Worm (Caenorhabditis elegans) whole organism, L1 larva: Measurements from ENCODE around the gene C50B6.3.
A peak's percentile ranks its signal among the peaks of the same experiment; 100 is the strongest.

ENCODE experiments used
- C04F5.9 ChIP-seq: sonication (generic microtip); optimal IDR thresholded peaks from 2 replicates; lab custom pipeline; 2016; ENCODE audit warnings: missing genetic modification characterization, missing compliant biosample characterization
- C34B4.2 ChIP-seq: sonication (generic microtip); optimal IDR thresholded peaks from 2 replicates; lab custom pipeline; 2017; ENCODE audit warnings: mild to moderate bottlenecking, missing genetic modification characterization, missing compliant biosample characterization
- F16B12.6 ChIP-seq: fragments of 150-350 bp; optimal IDR thresholded peaks from 2 replicates; lab custom pipeline; 2014; ENCODE audit warnings: missing biosample characterization, missing genetic modification characterization
- Y116A8C.19 ChIP-seq: sonication (generic microtip); optimal IDR thresholded peaks from 2 replicates; lab custom pipeline; 2016; ENCODE audit warnings: missing compliant biosample characterization, missing genetic modification characterization, borderline replicate concordance
- aha-1 ChIP-seq: fragments of 150-350 bp; optimal IDR thresholded peaks from 2 replicates; lab custom pipeline; 2014; ENCODE audit warnings: missing biosample characterization, missing genetic modification characterization
- alr-1 ChIP-seq: fragments of 200-800 bp; sonication (Bioruptor generic); optimal IDR thresholded peaks from 2 replicates; lab custom pipeline; 2018; ENCODE audit warnings: borderline replicate concordance, mild to moderate bottlenecking, missing genetic modification characterization, missing compliant biosample characterization
- ama-1 ChIP-seq: fragments of 150-350 bp; optimal IDR thresholded peaks from 2 replicates; lab custom pipeline; 2014
- ceh-63 ChIP-seq: fragments of 200-800 bp; sonication (Bioruptor generic); optimal IDR thresholded peaks from 2 replicates; lab custom pipeline; 2018; ENCODE audit warnings: mild to moderate bottlenecking, missing genetic modification characterization, missing compliant biosample characterization
- ceh-8 ChIP-seq: fragments of 200-800 bp; sonication (Bioruptor generic); optimal IDR thresholded peaks from 2 replicates; lab custom pipeline; 2018; ENCODE audit warnings: mild to moderate bottlenecking, missing genetic modification characterization, moderate library complexity, missing compliant biosample characterization
- ceh-82 ChIP-seq, 3 experiments: fragments of 150-350 bp in 1 of 3; sonication (generic microtip) in 2 of 3; optimal IDR thresholded peaks; 2 replicates each; lab custom pipeline; 2014 to 2017; ENCODE audit warnings: missing biosample characterization in 3 of 3, missing genetic modification characterization in 3 of 3
- ceh-88 ChIP-seq: fragments of 200-800 bp; sonication (Bioruptor generic); IDR thresholded peaks from 2 replicates; pipeline ENCODE4 v1.3.6; 2022; ENCODE audit warnings: missing genetic modification characterization, missing compliant biosample characterization
- dpl-1 ChIP-seq, 3 experiments: fragments of 150-350 bp in 2 of 3; sonication (generic microtip) in 1 of 3; optimal IDR thresholded peaks; 2 replicates each; lab custom pipeline; 2014 to 2017; ENCODE audit warnings: missing biosample characterization in 3 of 3, missing genetic modification characterization in 3 of 3, missing genetic modification reagents in 3 of 3
- dsc-1 ChIP-seq: sonication (generic microtip); optimal IDR thresholded peaks from 2 replicates; lab custom pipeline; 2016; ENCODE audit warnings: mild to moderate bottlenecking, missing genetic modification characterization, missing compliant biosample characterization
- efl-1 ChIP-seq, 4 experiments: fragments of 150-350 bp; optimal IDR thresholded peaks in 3 of 4; peaks in 1 of 4; 1 replicate in 1 of 4; 2 replicates in 3 of 4; lab custom pipeline; 2014; ENCODE audit warnings: missing biosample characterization in 2 of 4, missing genetic modification characterization in 2 of 4, missing genetic modification reagents in 2 of 4
- egl-27 ChIP-seq, 2 experiments: fragments of 150-350 bp in 1 of 2; sonication (generic microtip); optimal IDR thresholded peaks; 3 replicates each; lab custom pipeline; 2017 to 2018; ENCODE audit warnings: missing biosample characterization in 2 of 2, missing genetic modification characterization in 2 of 2, missing genetic modification reagents in 2 of 2
- elt-2 ChIP-seq: sonication (generic microtip); optimal IDR thresholded peaks from 2 replicates; lab custom pipeline; 2016; ENCODE audit warnings: missing genetic modification characterization, mild to moderate bottlenecking, inconsistent platforms, missing compliant biosample characterization, missing genetic modification reagents
- elt-3 ChIP-seq, 6 experiments: fragments of 150-350 bp in 1 of 6; sonication (generic microtip); optimal IDR thresholded peaks; 2 replicates each; lab custom pipeline; 2017 to 2018; ENCODE audit warnings: missing biosample characterization in 6 of 6, missing genetic modification characterization in 6 of 6, inconsistent platforms in 1 of 6
- fkh-10 ChIP-seq: sonication (generic microtip); optimal IDR thresholded peaks from 2 replicates; lab custom pipeline; 2017; ENCODE audit warnings: missing biosample characterization, missing genetic modification reagents, missing genetic modification characterization
- fkh-8 ChIP-seq: sonication (generic microtip); optimal IDR thresholded peaks from 2 replicates; lab custom pipeline; 2016; ENCODE audit warnings: mild to moderate bottlenecking, missing genetic modification characterization, missing compliant biosample characterization
- grh-1 ChIP-seq: fragments of 200-800 bp; sonication (Bioruptor generic); IDR thresholded peaks from 2 replicates; pipeline ENCODE4 v1.3.6; 2022; ENCODE audit warnings: missing genetic modification reagents, missing genetic modification characterization, missing compliant biosample characterization
- hlh-17 ChIP-seq: fragments of 200-800 bp; sonication (Bioruptor generic); optimal IDR thresholded peaks from 2 replicates; lab custom pipeline; 2018; ENCODE audit warnings: missing genetic modification characterization, mild to moderate bottlenecking, missing compliant biosample characterization, moderate library complexity, borderline replicate concordance
- hpl-2 ChIP-seq: fragments of 150-350 bp; optimal IDR thresholded peaks from 2 replicates; lab custom pipeline; 2014; ENCODE audit warnings: missing biosample characterization, missing genetic modification reagents, missing genetic modification characterization
- jun-1 ChIP-seq: fragments of 150-350 bp; optimal IDR thresholded peaks from 2 replicates; lab custom pipeline; 2014; ENCODE audit warnings: missing biosample characterization, missing genetic modification reagents, missing genetic modification characterization
- lin-13 ChIP-seq: fragments of 150-350 bp; optimal IDR thresholded peaks from 2 replicates; lab custom pipeline; 2014; ENCODE audit warnings: missing biosample characterization, missing genetic modification reagents, missing genetic modification characterization
- lin-15B ChIP-seq: fragments of 150-350 bp; sonication (generic microtip); optimal IDR thresholded peaks from 3 replicates; lab custom pipeline; 2014; ENCODE audit warnings: missing biosample characterization, missing genetic modification characterization
- lir-3 ChIP-seq: sonication (generic microtip); optimal IDR thresholded peaks from 2 replicates; lab custom pipeline; 2016; ENCODE audit warnings: mild to moderate bottlenecking, missing genetic modification characterization, moderate library complexity, missing compliant biosample characterization; ENCODE audit not compliant: poor library complexity
- lsy-2 ChIP-seq, 2 experiments: fragments of 150-350 bp; optimal IDR thresholded peaks; 2 replicates each; lab custom pipeline; 2014; ENCODE audit warnings: missing biosample characterization in 2 of 2, missing genetic modification characterization in 2 of 2
- mdl-1 ChIP-seq, 2 experiments: fragments of 150-350 bp; optimal IDR thresholded peaks; 2 replicates each; lab custom pipeline; 2014 to 2017; ENCODE audit warnings: missing biosample characterization in 2 of 2, missing genetic modification characterization in 2 of 2, inconsistent platforms in 1 of 2
- mep-1 ChIP-seq: fragments of 150-350 bp; optimal IDR thresholded peaks from 2 replicates; lab custom pipeline; 2014; ENCODE audit warnings: missing biosample characterization, missing genetic modification characterization
- nhr-12 ChIP-seq: sonication (generic microtip); optimal IDR thresholded peaks from 2 replicates; lab custom pipeline; 2017; ENCODE audit warnings: missing biosample characterization, missing genetic modification characterization
- nhr-71 ChIP-seq: sonication (generic microtip); optimal IDR thresholded peaks from 2 replicates; lab custom pipeline; 2016; ENCODE audit warnings: mild to moderate bottlenecking, missing genetic modification characterization, moderate library complexity, missing compliant biosample characterization
- nhr-76 ChIP-seq: sonication (generic microtip); optimal IDR thresholded peaks from 2 replicates; lab custom pipeline; 2017; ENCODE audit warnings: missing biosample characterization, missing genetic modification characterization
- nhr-84 ChIP-seq: sonication (generic microtip); optimal IDR thresholded peaks from 2 replicates; lab custom pipeline; 2017; ENCODE audit warnings: missing biosample characterization, missing genetic modification characterization
- nhr-85 ChIP-seq: sonication (generic microtip); peaks from one replicate; lab custom pipeline; 2016; ENCODE audit warnings: missing genetic modification characterization, inconsistent platforms, missing compliant biosample characterization
- pag-3 ChIP-seq: sonication (generic microtip); optimal IDR thresholded peaks from 2 replicates; lab custom pipeline; 2017; ENCODE audit warnings: missing genetic modification characterization, mild to moderate bottlenecking, missing compliant biosample characterization, antibody characterized with exemption, borderline replicate concordance; ENCODE audit not compliant: insufficient read depth
- pax-3 ChIP-seq: fragments of 200-800 bp; sonication (Bioruptor generic); optimal IDR thresholded peaks from 2 replicates; lab custom pipeline; 2018; ENCODE audit warnings: mild to moderate bottlenecking, missing genetic modification characterization, moderate library complexity, missing compliant biosample characterization
- pqm-1 ChIP-seq: sonication (generic microtip); optimal IDR thresholded peaks from 3 replicates; lab custom pipeline; 2017; ENCODE audit warnings: missing biosample characterization, missing genetic modification characterization
- skn-1 ChIP-seq: fragments of 150-350 bp; optimal IDR thresholded peaks from 2 replicates; lab custom pipeline; 2014; ENCODE audit warnings: missing biosample characterization, missing genetic modification characterization
- snpc-4 ChIP-seq: fragments of 150-350 bp; optimal IDR thresholded peaks from 2 replicates; lab custom pipeline; 2014; ENCODE audit warnings: missing biosample characterization, missing genetic modification characterization
- snu-23 ChIP-seq: sonication (generic microtip); optimal IDR thresholded peaks from 2 replicates; lab custom pipeline; 2016; ENCODE audit warnings: missing genetic modification characterization, missing compliant biosample characterization
- sox-4 ChIP-seq: sonication (generic microtip); optimal IDR thresholded peaks from 2 replicates; lab custom pipeline; 2016; ENCODE audit warnings: missing genetic modification characterization, missing compliant biosample characterization
- sptf-1 ChIP-seq: fragments of 150-350 bp; optimal IDR thresholded peaks from 2 replicates; lab custom pipeline; 2014; ENCODE audit warnings: missing biosample characterization, missing genetic modification characterization
- sup-37 ChIP-seq: fragments of 200-800 bp; sonication (Bioruptor generic); optimal IDR thresholded peaks from 2 replicates; lab custom pipeline; 2018; ENCODE audit warnings: mild to moderate bottlenecking, missing genetic modification characterization, missing compliant biosample characterization
- tbx-2 ChIP-seq: sonication (generic microtip); optimal IDR thresholded peaks from 2 replicates; lab custom pipeline; 2016; ENCODE audit warnings: missing genetic modification characterization, missing compliant biosample characterization
- tlp-1 ChIP-seq: fragments of 150-350 bp; optimal IDR thresholded peaks from 2 replicates; lab custom pipeline; 2014; ENCODE audit warnings: missing biosample characterization, missing genetic modification characterization
- unc-62 ChIP-seq: fragments of 150-350 bp; optimal IDR thresholded peaks from 2 replicates; lab custom pipeline; 2014; ENCODE audit warnings: missing biosample characterization, missing genetic modification reagents, missing genetic modification characterization
- xbp-1 ChIP-seq: sonication (generic microtip); optimal IDR thresholded peaks from 2 replicates; lab custom pipeline; 2016; ENCODE audit warnings: missing genetic modification characterization, missing compliant biosample characterization
- zag-1 ChIP-seq: fragments of 150-350 bp; optimal IDR thresholded peaks from 2 replicates; lab custom pipeline; 2014; ENCODE audit warnings: missing biosample characterization, missing genetic modification characterization
- ztf-11 ChIP-seq, 2 experiments: sonication (generic microtip); optimal IDR thresholded peaks; 2 replicates each; lab custom pipeline; 2016 to 2017; ENCODE audit warnings: missing genetic modification characterization in 2 of 2, missing biosample characterization in 1 of 2, missing compliant biosample characterization in 1 of 2
- ztf-4 ChIP-seq: fragments of 150-350 bp; optimal IDR thresholded peaks from 2 replicates; lab custom pipeline; 2014; ENCODE audit warnings: missing biosample characterization, missing genetic modification characterization

Gene C50B6.3

DNA sequence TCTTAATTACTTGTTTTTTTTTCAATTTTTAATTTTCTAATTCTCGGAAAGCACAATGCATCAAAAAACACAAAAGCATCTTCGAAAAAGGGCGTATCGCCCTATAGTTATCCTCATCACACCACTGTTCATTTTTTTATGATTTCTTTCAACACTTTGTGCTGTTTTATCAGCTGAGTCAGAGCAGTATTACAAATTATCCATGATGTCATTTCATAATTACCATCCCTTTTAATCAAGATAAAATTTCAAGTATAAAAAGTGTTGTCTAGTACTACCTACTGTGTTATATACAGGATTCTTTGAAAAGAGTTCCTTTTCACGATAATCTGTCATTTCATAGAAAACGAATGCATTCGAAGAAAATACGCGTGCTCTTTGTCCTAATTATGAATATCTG is 46.7 kb upstream of the C50B6.3 start:
- TF ChIP-seq nhr-71 (tag; lab: Kevin White, UChicago) (peak; percentile 38), fkh-8 (tag; lab: Kevin White, UChicago) (peak; percentile 6), ceh-63 (GFP tag; lab: Kevin White, UChicago) (no peak), sox-4 (tag; lab: Kevin White, UChicago) (no peak), lir-3 (tag; lab: Kevin White, UChicago) (no peak), sup-37 (no peak), pax-3 (tag; lab: Kevin White, UChicago) (peak; percentile 21), efl-1 (optimal IDR thresholded peaks at IDR 0.05; lab: Kevin White, UChicago) (no peak), efl-1 (GFP tag; optimal IDR thresholded peaks at IDR 0.05 in 1 of 2; lab: Kevin White, UChicago) (peak in 1 of 2 experiments; percentile 74), dsc-1 (tag; lab: Kevin White, UChicago) (peak; percentile 66)

DNA sequence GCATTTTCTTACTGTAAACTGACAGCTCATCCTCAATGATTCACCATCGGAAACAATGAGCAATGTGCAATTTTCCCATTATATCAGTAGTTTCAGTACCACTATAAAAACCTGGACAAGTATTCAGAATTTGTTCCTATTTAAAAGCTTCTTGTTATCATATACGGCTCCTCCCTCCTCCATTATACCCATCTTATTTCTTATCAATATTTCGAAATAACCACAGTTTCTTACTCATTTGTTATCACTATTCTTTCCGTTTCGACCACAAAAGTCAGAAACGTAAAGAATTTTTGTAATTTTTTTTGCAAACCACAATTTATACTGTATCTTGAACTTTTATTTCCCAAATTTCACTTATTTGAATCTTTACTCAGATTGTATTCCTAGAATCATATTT is 45.3 kb upstream of the C50B6.3 start:
- TF ChIP-seq lsy-2 (tag; optimal IDR thresholded peaks at IDR 0.05; lab: Kevin White, UChicago) (peak in 1 of 2 experiments; percentile 6), tlp-1 (peak; percentile 37), grh-1 (GFP tag; lab: Robert Waterston, UW) (no peak), C04F5.9 (tag; lab: Kevin White, UChicago) (no peak), nhr-84 (tag; lab: Kevin White, UChicago) (no peak), nhr-76 (tag; lab: Kevin White, UChicago) (no peak), ceh-8 (GFP tag; lab: Kevin White, UChicago) (no peak), tbx-2 (tag; lab: Kevin White, UChicago) (no peak), sptf-1 (tag; lab: Kevin White, UChicago) (no peak), egl-27 (tag; optimal IDR thresholded peaks at IDR 0.05; lab: Kevin White, UChicago) (no peak), ceh-82 (tag; optimal IDR thresholded peaks at IDR 0.05; lab: Kevin White, UChicago) (no peak), alr-1 (tag; lab: Kevin White, UChicago) (no peak), jun-1 (tag; lab: Kevin White, UChicago) (peak; percentile 15), snu-23 (GFP tag; lab: Kevin White, UChicago) (no peak), unc-62 (GFP tag; lab: Kevin White, UChicago) (no peak), ceh-88 (GFP tag; lab: Robert Waterston, UW) (no peak), lin-15B (tag; lab: Kevin White, UChicago) (no peak), mdl-1 (tag; optimal IDR thresholded peaks at IDR 0.05; lab: Kevin White, UChicago) (no peak), skn-1 (tag; lab: Kevin White, UChicago) (no peak), elt-2 (tag; lab: Kevin White, UChicago) (peak; percentile 96), efl-1 (optimal IDR thresholded peaks at IDR 0.05; lab: Kevin White, UChicago) (no peak), efl-1 (GFP tag; optimal IDR thresholded peaks at IDR 0.05 in 1 of 2; lab: Kevin White, UChicago) (no peak), elt-3 (tag; optimal IDR thresholded peaks at IDR 0.05; lab: Kevin White, UChicago) (no peak), snpc-4 (no peak), ztf-4 (tag; lab: Kevin White, UChicago) (no peak), xbp-1 (no peak), pag-3 (no peak), hlh-17 (GFP tag; lab: Kevin White, UChicago) (no peak), nhr-85 (tag; lab: Kevin White, UChicago) (no peak), pqm-1 (peak; percentile 59), nhr-12 (tag; lab: Kevin White, UChicago) (no peak), C34B4.2 (tag; lab: Kevin White, UChicago) (no peak), sox-4 (tag; lab: Kevin White, UChicago) (no peak), aha-1 (tag; lab: Kevin White, UChicago) (no peak), hpl-2 (GFP tag; lab: Kevin White, UChicago) (no peak), ama-1 (lab: Kevin White, UChicago) (no peak), pax-3 (tag; lab: Kevin White, UChicago) (peak; percentile 80), fkh-10 (GFP tag; lab: Kevin White, UChicago) (no peak), dpl-1 (GFP tag; optimal IDR thresholded peaks at IDR 0.05; lab: Kevin White, UChicago) (no peak), lin-13 (GFP tag; lab: Kevin White, UChicago) (no peak), ztf-11 (tag; optimal IDR thresholded peaks at IDR 0.05; lab: Kevin White, UChicago) (no peak), zag-1 (no peak), Y116A8C.19 (tag; lab: Kevin White, UChicago) (no peak), mep-1 (tag; lab: Kevin White, UChicago) (no peak), F16B12.6 (no peak)
